Fruit fly (Drosophila melanogaster) whole organism, embryonic: ENCODE measurements around the gene rho-4.

Experiments
- CG10654 ChIP-seq: fragments of 200-800 bp; sonication (Bioruptor generic); optimal IDR thresholded peaks from 2 replicates; lab custom pipeline; 2016; ENCODE audit warnings: missing biosample characterization, missing genetic modification characterization
- CG15601 ChIP-seq: fragments of 200-800 bp; sonication (Bioruptor generic); optimal IDR thresholded peaks from 3 replicates; lab custom pipeline; 2019; ENCODE audit warnings: missing biosample characterization, mild to moderate bottlenecking, missing genetic modification characterization, moderate library complexity
- CG15696 ChIP-seq: fragments of 200-800 bp; sonication (Bioruptor generic); optimal IDR thresholded peaks from 2 replicates; lab custom pipeline; 2019; ENCODE audit warnings: missing biosample characterization, mild to moderate bottlenecking, missing genetic modification characterization, moderate library complexity
- CG17612 ChIP-seq: fragments of 200-800 bp; sonication (Bioruptor generic); IDR thresholded peaks from 2 replicates; pipeline ENCODE4 v1.3.6; 2022; ENCODE audit warnings: missing biosample characterization, missing genetic modification characterization
- CG17829 ChIP-seq: fragments of 200-800 bp; optimal IDR thresholded peaks from 2 replicates; lab custom pipeline; 2019; ENCODE audit warnings: missing biosample characterization, mild to moderate bottlenecking, missing genetic modification characterization, moderate library complexity
- CG33213 ChIP-seq: fragments of 200-800 bp; sonication (Bioruptor generic); optimal IDR thresholded peaks from 3 replicates; lab custom pipeline; 2016; ENCODE audit warnings: missing biosample characterization, missing genetic modification characterization
- CG4282 ChIP-seq: fragments of 200-800 bp; sonication (Bioruptor generic); optimal IDR thresholded peaks from 2 replicates; lab custom pipeline; 2016; ENCODE audit warnings: missing biosample characterization, missing genetic modification characterization
- Dip2 ChIP-seq: fragments of 200-800 bp; sonication (Bioruptor generic); IDR thresholded peaks from 2 replicates; pipeline ENCODE4 v1.3.6; 2022; ENCODE audit warnings: missing biosample characterization, missing genetic modification characterization
- Hmr ChIP-seq: fragments of 200-800 bp; sonication (Bioruptor generic); optimal IDR thresholded peaks from 3 replicates; lab custom pipeline; 2017; ENCODE audit warnings: mild to moderate bottlenecking, missing biosample characterization, missing genetic modification reagents, missing genetic modification characterization
- bbx ChIP-seq: fragments of 200-800 bp; sonication (Bioruptor generic); IDR thresholded peaks from 2 replicates; pipeline ENCODE4 v1.3.6; 2022; ENCODE audit warnings: missing biosample characterization, missing genetic modification characterization; ENCODE audit not compliant: partially characterized antibody
- gt ChIP-seq: fragments of 200-800 bp; sonication (Bioruptor generic); IDR thresholded peaks from 2 replicates; pipeline ENCODE4 v1.3.6; 2022; ENCODE audit warnings: missing biosample characterization, missing genetic modification characterization
- kah ChIP-seq: fragments of 200-800 bp; sonication (Bioruptor generic); optimal IDR thresholded peaks from 2 replicates; lab custom pipeline; 2018; ENCODE audit warnings: missing biosample characterization, mild to moderate bottlenecking, missing genetic modification characterization
- pzg ChIP-seq: fragments of 200-800 bp; sonication (Bioruptor generic); optimal IDR thresholded peaks from 3 replicates; lab custom pipeline; 2018; ENCODE audit warnings: missing biosample characterization, mild to moderate bottlenecking, missing genetic modification characterization, moderate library complexity

- TF ChIP-seq bbx: no peak
- no peak for TF ChIP-seq CG15696 (tag; lab: Kevin White, UChicago)
- no peak for TF ChIP-seq CG4282 (GFP tag; lab: Kevin White, UChicago)
- no peak for TF ChIP-seq CG17612 (GFP tag; lab: Robert Waterston, UW)
- TF ChIP-seq gt (GFP tag; lab: Robert Waterston, UW): no peak
- no peak for TF ChIP-seq Dip2
- TF ChIP-seq CG17829 (tag; lab: Kevin White, UChicago): no peak
- TF ChIP-seq pzg: no peak
- TF ChIP-seq CG33213: no peak
- TF ChIP-seq Hmr (GFP tag; lab: Kevin White, UChicago): no peak
- TF ChIP-seq CG15601 (tag; lab: Kevin White, UChicago): no peak
- TF ChIP-seq CG10654 (GFP tag; lab: Kevin White, UChicago): no peak
- TF ChIP-seq kah (GFP tag; lab: Kevin White, UChicago): no peak
These were observed 20.0 kb downstream of the rho-4 start for dm6 chrX:11619617-11620016.
